Worm (Caenorhabditis elegans) whole organism, L2 larva: ENCODE data around the gene F40F12.3.

ENCODE experiments used
- C34F6.9 ChIP-seq: fragments of 150-350 bp; optimal IDR thresholded peaks from 2 replicates; lab custom pipeline; 2014; ENCODE audit warnings: missing biosample characterization, missing genetic modification characterization
- F13H6.1 ChIP-seq: sonication (generic microtip); optimal IDR thresholded peaks from 2 replicates; lab custom pipeline; 2016; ENCODE audit warnings: missing genetic modification characterization, missing compliant biosample characterization
- Y55F3AM.14 ChIP-seq: fragments of 200-800 bp; sonication (Bioruptor generic); optimal IDR thresholded peaks from 2 replicates; lab custom pipeline; 2018; ENCODE audit warnings: mild to moderate bottlenecking, missing genetic modification characterization, missing compliant biosample characterization
- alr-1 ChIP-seq: fragments of 150-350 bp; optimal IDR thresholded peaks from 2 replicates; lab custom pipeline; 2014; ENCODE audit warnings: missing biosample characterization, missing genetic modification characterization
- aly-2 ChIP-seq: fragments of 150-350 bp; optimal IDR thresholded peaks from 2 replicates; lab custom pipeline; 2014; ENCODE audit warnings: missing biosample characterization, missing genetic modification characterization
- blmp-1 ChIP-seq: sonication (generic microtip); optimal IDR thresholded peaks from 2 replicates; lab custom pipeline; 2017; ENCODE audit warnings: missing genetic modification characterization, mild to moderate bottlenecking, missing compliant biosample characterization, antibody characterized with exemption, moderate library complexity; ENCODE audit not compliant: insufficient read depth
- ceh-16 ChIP-seq: fragments of 150-350 bp; optimal IDR thresholded peaks from 2 replicates; lab custom pipeline; 2014; ENCODE audit warnings: missing biosample characterization, missing genetic modification characterization
- ceh-82 ChIP-seq: fragments of 150-350 bp; optimal IDR thresholded peaks from 2 replicates; lab custom pipeline; 2014; ENCODE audit warnings: missing biosample characterization, missing genetic modification characterization
- crh-2 ChIP-seq: sonication (generic microtip); optimal IDR thresholded peaks from 2 replicates; lab custom pipeline; 2017; ENCODE audit warnings: missing biosample characterization, missing genetic modification characterization
- egl-27 ChIP-seq: sonication (generic microtip); optimal IDR thresholded peaks from 3 replicates; lab custom pipeline; 2017; ENCODE audit warnings: missing biosample characterization, missing genetic modification reagents, missing genetic modification characterization
- fos-1 ChIP-seq: fragments of 150-350 bp; optimal IDR thresholded peaks from 2 replicates; lab custom pipeline; 2014; ENCODE audit warnings: missing biosample characterization, missing genetic modification characterization
- gmeb-1 ChIP-seq: fragments of 150-350 bp; optimal IDR thresholded peaks from 2 replicates; lab custom pipeline; 2014; ENCODE audit warnings: missing biosample characterization, missing genetic modification characterization
- lin-11 ChIP-seq: fragments of 150-350 bp; sonication (generic microtip); optimal IDR thresholded peaks from 2 replicates; lab custom pipeline; 2014; ENCODE audit warnings: missing biosample characterization, missing genetic modification characterization, inconsistent platforms, mixed read lengths
- lsy-2 ChIP-seq, 2 experiments: fragments of 150-350 bp in 1 of 2; sonication (generic microtip) in 1 of 2; optimal IDR thresholded peaks; 2 replicates each; lab custom pipeline; 2014 to 2017; ENCODE audit warnings: missing biosample characterization in 2 of 2, missing genetic modification characterization in 2 of 2
- mab-5 ChIP-seq: fragments of 150-350 bp; optimal IDR thresholded peaks from 2 replicates; lab custom pipeline; 2014; ENCODE audit warnings: missing biosample characterization, missing genetic modification characterization
- mdl-1 ChIP-seq, 2 experiments: fragments of 150-350 bp in 1 of 2; sonication (generic microtip) in 1 of 2; optimal IDR thresholded peaks; 2 replicates each; lab custom pipeline; 2017; ENCODE audit warnings: missing biosample characterization in 2 of 2, missing genetic modification characterization in 2 of 2
- nhr-129 ChIP-seq: fragments of 150-350 bp; optimal IDR thresholded peaks from 2 replicates; lab custom pipeline; 2014; ENCODE audit warnings: missing biosample characterization, missing genetic modification characterization
- nhr-21 ChIP-seq: fragments of 150-350 bp; optimal IDR thresholded peaks from 2 replicates; lab custom pipeline; 2014; ENCODE audit warnings: missing biosample characterization, missing genetic modification characterization
- nhr-237 ChIP-seq: fragments of 150-350 bp; optimal IDR thresholded peaks from 2 replicates; lab custom pipeline; 2014; ENCODE audit warnings: missing biosample characterization, missing genetic modification characterization
- sem-4 ChIP-seq: fragments of 150-350 bp; optimal IDR thresholded peaks from 2 replicates; lab custom pipeline; 2014; ENCODE audit warnings: missing biosample characterization, missing genetic modification reagents, missing genetic modification characterization
- skn-1 ChIP-seq: sonication (generic microtip); optimal IDR thresholded peaks from 2 replicates; lab custom pipeline; 2017; ENCODE audit warnings: missing biosample characterization, missing genetic modification characterization
- sma-3 ChIP-seq: sonication (generic microtip); optimal IDR thresholded peaks from 2 replicates; lab custom pipeline; 2016; ENCODE audit warnings: missing genetic modification reagents, missing genetic modification characterization, missing compliant biosample characterization
- unc-39 ChIP-seq: fragments of 150-350 bp; optimal IDR thresholded peaks from 2 replicates; lab custom pipeline; 2014; ENCODE audit warnings: missing biosample characterization, missing genetic modification characterization
- unc-55 ChIP-seq: fragments of 150-350 bp; sonication (generic microtip); optimal IDR thresholded peaks from 3 replicates; lab custom pipeline; 2014; ENCODE audit warnings: missing biosample characterization, missing genetic modification reagents, missing genetic modification characterization
- unc-62 ChIP-seq: fragments of 150-350 bp; optimal IDR thresholded peaks from 2 replicates; lab custom pipeline; 2014; ENCODE audit warnings: missing biosample characterization, missing genetic modification reagents, missing genetic modification characterization
- zag-1 ChIP-seq: fragments of 150-350 bp; optimal IDR thresholded peaks from 2 replicates; lab custom pipeline; 2014; ENCODE audit warnings: missing biosample characterization, missing genetic modification characterization
- ztf-1 ChIP-seq: fragments of 200-800 bp; sonication (Bioruptor generic); conservative IDR thresholded peaks from 2 replicates; pipeline ENCODE4 v1.3.6; 2022; ENCODE audit warnings: missing genetic modification characterization, missing compliant biosample characterization
- ztf-4 ChIP-seq: fragments of 150-350 bp; optimal IDR thresholded peaks from 2 replicates; lab custom pipeline; 2014; ENCODE audit warnings: missing biosample characterization, missing genetic modification characterization

F40F12.3 gene

ce11 chrIII:9956665-9957401, 36.2 kb upstream of the F40F12.3 start, which contains the start of gene alx-1:
alx-1 (plus strand) TSS chrIII:9957351.
- no peak for TF ChIP-seq alr-1 (tag; lab: Kevin White, UChicago)
- TF ChIP-seq Y55F3AM.14 (GFP tag; lab: Kevin White, UChicago), result no peak
- TF ChIP-seq blmp-1 (tag; lab: Kevin White, UChicago), result no peak
- no peak for TF ChIP-seq nhr-237 (tag; lab: Kevin White, UChicago)
- TF ChIP-seq fos-1, result peak; percentile 99
- TF ChIP-seq sma-3, result peak; percentile 1
- no peak for TF ChIP-seq F13H6.1 (tag; lab: Kevin White, UChicago)
- TF ChIP-seq crh-2 (tag; lab: Kevin White, UChicago), result peak; percentile 3
- no peak for TF ChIP-seq mab-5
- no peak for TF ChIP-seq lin-11 (tag; lab: Kevin White, UChicago)
- no peak for TF ChIP-seq gmeb-1 (tag; lab: Kevin White, UChicago)
- TF ChIP-seq mdl-1 (tag; optimal IDR thresholded peaks at IDR 0.05; lab: Kevin White, UChicago), result no peak
- no peak for TF ChIP-seq C34F6.9 (tag; lab: Kevin White, UChicago)
- TF ChIP-seq nhr-129 (tag; lab: Kevin White, UChicago), result peak; percentile 8
- TF ChIP-seq ztf-1, result no peak

ce11 chrIII:9956123-9956522, 35.5 kb upstream of the F40F12.3 start, which contains the start of gene mog-1:
mog-1 (minus strand) TSS chrIII:9956215.
- peak; percentile 5 for TF ChIP-seq fos-1
- no peak for TF ChIP-seq zag-1
- TF ChIP-seq C34F6.9 (tag; lab: Kevin White, UChicago), result peak; percentile 66
- peak; percentile 60 for TF ChIP-seq unc-55 (GFP tag; lab: Kevin White, UChicago)
- TF ChIP-seq lsy-2 (tag; optimal IDR thresholded peaks at IDR 0.05; lab: Kevin White, UChicago), result peak in 1 of 2 experiments; percentile 34
- TF ChIP-seq ztf-1, result no peak
- TF ChIP-seq, all 48 proteins: peak for 4

ce11 chrIII:9951864-9952263, 31.2 kb upstream of the F40F12.3 start, which contains the start of gene K03H1.11:
K03H1.11 (minus strand) TSS chrIII:9951964.
- TF ChIP-seq aly-2 (tag; lab: Kevin White, UChicago), result no peak
- no peak for TF ChIP-seq gmeb-1 (tag; lab: Kevin White, UChicago)
- TF ChIP-seq ceh-82 (tag; lab: Kevin White, UChicago), result no peak
- no peak for TF ChIP-seq sem-4 (tag; lab: Kevin White, UChicago)
- no peak for TF ChIP-seq unc-39 (tag; lab: Kevin White, UChicago)
- no peak for TF ChIP-seq F13H6.1 (tag; lab: Kevin White, UChicago)
- no peak for TF ChIP-seq egl-27 (tag; lab: Kevin White, UChicago)
- TF ChIP-seq ztf-4 (tag; lab: Kevin White, UChicago), result no peak
- no peak for TF ChIP-seq mdl-1 (tag; optimal IDR thresholded peaks at IDR 0.05; lab: Kevin White, UChicago)
- no peak for TF ChIP-seq nhr-237 (tag; lab: Kevin White, UChicago)
- no peak for TF ChIP-seq ceh-16 (tag; lab: Kevin White, UChicago)
- TF ChIP-seq unc-62 (GFP tag; lab: Kevin White, UChicago), result no peak

ce11 chrIII:9950244-9950643, 29.6 kb upstream of the F40F12.3 start, which contains the start of gene K03H1.13:
K03H1.13 (minus strand) TSS chrIII:9950344.
- TF ChIP-seq C34F6.9 (tag; lab: Kevin White, UChicago) (peak; percentile 13), unc-55 (GFP tag; lab: Kevin White, UChicago) (peak; percentile 29), nhr-21 (no peak)
- TF ChIP-seq, all 48 proteins: peak for 2

- TF ChIP-seq gmeb-1 (tag; lab: Kevin White, UChicago) (peak; percentile 54), lin-11 (tag; lab: Kevin White, UChicago) (no peak), skn-1 (tag; lab: Kevin White, UChicago) (no peak)
Observed at ce11 chrIII:9946806-9947419, 26.2 kb upstream of the F40F12.3 start, which contains the start of gene K03H1.7. K03H1.7 (plus strand) TSS chrIII:9947405.

- TF ChIP-seq fos-1, result no peak
- TF ChIP-seq, all 48 proteins: peak for 0
Observed at ce11 chrIII:9944723-9945122, 24.1 kb upstream of the F40F12.3 start, which contains the start of gene gln-2. gln-2 (minus strand) TSS chrIII:9944823.
